Worm (Caenorhabditis elegans) whole organism, L3 larva: Measurements from ENCODE around the gene C12D5.9.

Experiments used
- ZK546.5 ChIP-seq: sonication (generic microtip); optimal IDR thresholded peaks from 2 replicates; lab custom pipeline; 2017; ENCODE audit warnings: missing biosample characterization, missing genetic modification characterization
- ama-1 ChIP-seq: fragments of 150-350 bp; optimal IDR thresholded peaks from 2 replicates; lab custom pipeline; 2018
- fos-1 ChIP-seq: fragments of 150-350 bp; optimal IDR thresholded peaks from 2 replicates; lab custom pipeline; 2014; ENCODE audit warnings: missing biosample characterization, missing genetic modification characterization
- lin-39 ChIP-seq: fragments of 150-350 bp; optimal IDR thresholded peaks from 2 replicates; lab custom pipeline; 2018; ENCODE audit warnings: missing biosample characterization, missing genetic modification reagents, missing genetic modification characterization
- lsy-12 ChIP-seq: sonication (generic microtip); optimal IDR thresholded peaks from 2 replicates; lab custom pipeline; 2016; ENCODE audit warnings: mild to moderate bottlenecking, missing genetic modification characterization, missing compliant biosample characterization
- mdl-1 ChIP-seq: fragments of 150-350 bp; optimal IDR thresholded peaks from 2 replicates; lab custom pipeline; 2014; ENCODE audit warnings: missing biosample characterization, missing genetic modification characterization
- nhr-12 ChIP-seq: fragments of 150-350 bp; optimal IDR thresholded peaks from 2 replicates; lab custom pipeline; 2014; ENCODE audit warnings: missing biosample characterization, missing genetic modification characterization
- nhr-28 ChIP-seq: fragments of 150-350 bp; optimal IDR thresholded peaks from 2 replicates; lab custom pipeline; 2014; ENCODE audit warnings: missing biosample characterization, missing genetic modification characterization
- pha-4 ChIP-seq: fragments of 150-350 bp; optimal IDR thresholded peaks from 2 replicates; lab custom pipeline; 2014; ENCODE audit warnings: missing biosample characterization, missing genetic modification reagents, missing genetic modification characterization
- pqm-1 ChIP-seq: fragments of 150-350 bp; optimal IDR thresholded peaks from 2 replicates; lab custom pipeline; 2017; ENCODE audit warnings: missing biosample characterization, missing genetic modification characterization, inconsistent platforms
- sea-2 ChIP-seq: fragments of 150-350 bp; sonication (generic microtip); optimal IDR thresholded peaks from 4 replicates; lab custom pipeline; 2014; ENCODE audit warnings: missing biosample characterization, missing genetic modification reagents, missing genetic modification characterization
- unc-62 ChIP-seq: fragments of 150-350 bp; sonication (generic microtip); optimal IDR thresholded peaks from 4 replicates; lab custom pipeline; 2014; ENCODE audit warnings: missing biosample characterization, missing genetic modification reagents, missing genetic modification characterization
- zag-1 ChIP-seq: fragments of 150-350 bp; optimal IDR thresholded peaks from 2 replicates; lab custom pipeline; 2014; ENCODE audit warnings: missing biosample characterization, missing genetic modification characterization

- peak; percentile 72 for TF ChIP-seq lin-39 (tag; lab: Kevin White, UChicago)
- TF ChIP-seq pqm-1 (tag; lab: Kevin White, UChicago), result peak; percentile 18
- TF ChIP-seq ZK546.5, result no peak
- no peak for TF ChIP-seq ama-1 (lab: Kevin White, UChicago)
- no peak for TF ChIP-seq nhr-12
- no peak for TF ChIP-seq fos-1 (tag; lab: Kevin White, UChicago)
- TF ChIP-seq sea-2 (GFP tag; lab: Kevin White, UChicago), result peak; percentile 16
- peak; percentile 39 for TF ChIP-seq zag-1 (tag; lab: Kevin White, UChicago)
- no peak for TF ChIP-seq nhr-28
- TF ChIP-seq pha-4 (tag; lab: Kevin White, UChicago), result peak; percentile 26
- peak; percentile 50 for TF ChIP-seq lsy-12 (tag; lab: Kevin White, UChicago)
- TF ChIP-seq mdl-1 (tag; lab: Kevin White, UChicago), result peak; percentile 38
- TF ChIP-seq unc-62 (GFP tag; lab: Kevin White, UChicago), result no peak
Measured at ce11 chrV:7728003-7728678, 38.4 kb upstream of the C12D5.9 start.
